Fruit fly (Drosophila melanogaster): Measurements from ENCODE around the gene Ppm1.

Ppm1 gene

DNA sequence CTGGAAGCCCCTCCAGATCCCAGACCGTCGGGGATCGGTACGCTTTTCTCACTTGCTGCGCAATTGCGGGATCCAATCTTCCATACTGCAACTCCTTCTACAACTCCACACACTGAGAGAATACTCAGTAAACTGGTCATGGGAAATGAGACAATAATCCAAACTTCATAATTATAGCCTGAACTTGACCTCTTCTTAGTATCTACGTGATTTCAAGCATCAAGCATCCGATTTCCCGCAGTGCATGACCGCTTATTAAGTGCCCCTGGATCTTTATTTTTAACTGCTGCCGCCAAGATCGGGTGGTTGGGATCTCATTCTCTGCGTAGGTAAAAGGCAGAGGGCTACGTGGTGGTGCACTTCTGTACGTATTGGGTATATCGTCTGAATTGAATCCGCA, 10.2 kb downstream of the Ppm1 start:
- no peak for TF ChIP-seq GATAd (GFP tag; optimal IDR thresholded peaks at IDR 0.05)
- TF ChIP-seq Hr83 (GFP tag; optimal IDR thresholded peaks at IDR 0.05; ENCODE audit: poor library complexity, severe bottlenecking), result no peak

DNA sequence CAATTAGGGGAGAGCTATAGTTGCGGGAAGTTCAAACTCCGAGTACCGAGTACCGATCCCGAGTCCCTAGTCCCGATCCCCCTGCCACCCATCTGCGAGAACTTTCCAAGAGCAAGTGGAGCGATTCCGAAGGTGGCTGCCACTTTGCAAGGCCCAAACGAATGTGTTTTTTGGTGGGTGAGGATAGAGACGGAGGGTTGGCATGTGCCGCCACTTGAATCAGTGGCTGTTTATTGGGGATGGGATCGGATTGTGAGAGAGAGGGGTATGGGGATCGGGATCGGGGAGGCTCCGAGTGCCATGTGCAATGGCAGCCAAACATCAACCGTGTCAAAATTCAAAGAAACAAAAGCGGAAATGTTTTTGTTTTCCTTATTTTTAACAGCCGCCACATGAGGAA, 11.1 kb downstream of the Ppm1 start:
- TF ChIP-seq dsf (GFP tag; optimal IDR thresholded peaks at IDR 0.05; ENCODE audit: borderline replicate concordance), result no peak
- TF ChIP-seq brk (GFP tag; optimal IDR thresholded peaks at IDR 0.05), result no peak
- TF ChIP-seq tai (GFP tag; optimal IDR thresholded peaks at IDR 0.05), result no peak
- no peak for TF ChIP-seq Dfd (GFP tag; optimal IDR thresholded peaks at IDR 0.05)
- TF ChIP-seq HLH106 (tag; optimal IDR thresholded peaks at IDR 0.05), result no peak
- no peak for TF ChIP-seq Dif (GFP tag; optimal IDR thresholded peaks at IDR 0.05; ENCODE audit: partially characterized antibody)
- no peak for TF ChIP-seq OdsH (GFP tag; optimal IDR thresholded peaks at IDR 0.05)
- TF ChIP-seq Sp1 (GFP tag; optimal IDR thresholded peaks at IDR 0.05), result no peak
- no peak for TF ChIP-seq Hnf4 (GFP tag; optimal IDR thresholded peaks at IDR 0.05)
- no peak for TF ChIP-seq lola (GFP tag; optimal IDR thresholded peaks at IDR 0.05)
- TF ChIP-seq Jra (GFP tag; optimal IDR thresholded peaks at IDR 0.05), result no peak
- no peak for TF ChIP-seq N (GFP tag; optimal IDR thresholded peaks at IDR 0.05)
- no peak for TF ChIP-seq fru (GFP tag; optimal IDR thresholded peaks at IDR 0.05)
- no peak for TF ChIP-seq woc (GFP tag; optimal IDR thresholded peaks at IDR 0.05)
- TF ChIP-seq Hr78 (GFP tag; optimal IDR thresholded peaks at IDR 0.05), result no peak
- no peak for TF ChIP-seq Mio (GFP tag; optimal IDR thresholded peaks at IDR 0.05)
- no peak for TF ChIP-seq ey (GFP tag; optimal IDR thresholded peaks at IDR 0.05)
- TF ChIP-seq Rel (GFP tag; optimal IDR thresholded peaks at IDR 0.05), result no peak
- TF ChIP-seq Rel (tag; optimal IDR thresholded peaks at IDR 0.05), result no peak
- no peak for TF ChIP-seq dl (GFP tag; optimal IDR thresholded peaks at IDR 0.05; ENCODE audit: insufficient read depth in 1 of 2, partially characterized antibody in 2 of 2)

DNA sequence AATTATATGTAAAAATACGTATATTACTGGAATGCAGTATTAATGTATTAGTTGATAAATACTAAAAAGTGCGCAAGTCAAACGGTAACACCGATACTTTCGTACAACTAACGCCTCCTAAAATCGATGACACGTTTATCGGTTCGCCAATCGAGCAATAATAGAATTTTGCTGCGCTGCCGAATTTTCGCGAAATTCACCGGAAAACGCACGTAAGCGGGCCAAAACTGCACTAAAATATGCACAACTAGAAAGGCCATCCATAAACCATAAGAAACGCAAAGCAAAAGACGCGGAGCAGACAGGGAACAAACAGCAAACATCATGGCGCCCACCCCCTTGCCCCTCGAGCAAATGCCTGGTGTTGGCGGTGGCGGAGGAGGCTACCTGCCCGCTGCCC, 12.0 kb downstream of the Ppm1 start, which contains the start of gene MED14:
Gene MED14, plus strand, starts transcription at position 145 of the 400 bp plus-strand sequence.
- no peak for TF ChIP-seq usp (GFP tag; optimal IDR thresholded peaks at IDR 0.05)
- no peak for TF ChIP-seq Mio (GFP tag; optimal IDR thresholded peaks at IDR 0.05)
- TF ChIP-seq Dif (GFP tag; optimal IDR thresholded peaks at IDR 0.05; ENCODE audit: partially characterized antibody), result no peak
- TF ChIP-seq Hr78 (GFP tag; optimal IDR thresholded peaks at IDR 0.05), result no peak
- TF ChIP-seq Hr83 (GFP tag; optimal IDR thresholded peaks at IDR 0.05; ENCODE audit: poor library complexity, severe bottlenecking), result no peak
- no peak for TF ChIP-seq CrebA (GFP tag; optimal IDR thresholded peaks at IDR 0.05; ENCODE audit: borderline replicate concordance)
- TF ChIP-seq lola (GFP tag; optimal IDR thresholded peaks at IDR 0.05), result no peak
- TF ChIP-seq psq (GFP tag; optimal IDR thresholded peaks at IDR 0.05), result no peak
- no peak for TF ChIP-seq HLH106 (tag; optimal IDR thresholded peaks at IDR 0.05)
- TF ChIP-seq tai (GFP tag; optimal IDR thresholded peaks at IDR 0.05), result no peak
- TF ChIP-seq brk (GFP tag; optimal IDR thresholded peaks at IDR 0.05), result no peak
- TF ChIP-seq pan (optimal IDR thresholded peaks at IDR 0.05), result no peak
- no peak for TF ChIP-seq sage (GFP tag; optimal IDR thresholded peaks at IDR 0.05)
- TF ChIP-seq OdsH (GFP tag; optimal IDR thresholded peaks at IDR 0.05), result no peak
- no peak for TF ChIP-seq ey (GFP tag; optimal IDR thresholded peaks at IDR 0.05)
- TF ChIP-seq Myc (optimal IDR thresholded peaks at IDR 0.05), result no peak

DNA sequence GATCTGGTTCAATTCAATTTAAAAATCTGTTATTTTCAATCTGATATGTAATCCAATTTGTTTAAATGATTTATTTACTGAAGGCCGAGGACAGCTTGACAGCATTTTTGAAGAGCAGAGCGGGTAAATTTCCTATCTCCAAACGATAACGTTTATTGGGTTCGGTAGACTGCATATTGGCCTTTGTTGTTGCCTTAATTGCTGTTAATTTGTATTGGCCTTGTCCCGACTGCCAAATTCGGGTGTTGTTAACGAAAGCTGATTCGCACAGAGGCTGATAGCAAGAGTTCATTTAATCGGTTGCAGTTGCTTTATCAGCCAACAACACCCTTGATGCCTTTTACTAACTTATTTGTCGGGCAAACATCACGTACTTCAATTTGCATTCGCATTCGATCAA, 20.0 kb downstream of the Ppm1 start:
- TF ChIP-seq ey (GFP tag; optimal IDR thresholded peaks at IDR 0.05) (no peak), Mio (GFP tag; optimal IDR thresholded peaks at IDR 0.05) (no peak), br (GFP tag; optimal IDR thresholded peaks at IDR 0.05) (peak; percentile 9), fru (GFP tag; optimal IDR thresholded peaks at IDR 0.05) (no peak), CG9705 (GFP tag; optimal IDR thresholded peaks at IDR 0.05) (no peak), Sp1 (GFP tag; optimal IDR thresholded peaks at IDR 0.05) (no peak), Rel (GFP tag; optimal IDR thresholded peaks at IDR 0.05) (no peak), Rel (tag; optimal IDR thresholded peaks at IDR 0.05) (peak; percentile 28), h (GFP tag; optimal IDR thresholded peaks at IDR 0.05) (peak; percentile 5), woc (GFP tag; optimal IDR thresholded peaks at IDR 0.05) (no peak), Vsx2 (GFP tag; optimal IDR thresholded peaks at IDR 0.05; ENCODE audit: partially characterized antibody) (no peak), pan (optimal IDR thresholded peaks at IDR 0.05) (no peak), Hr78 (GFP tag; optimal IDR thresholded peaks at IDR 0.05) (no peak), sv (GFP tag; optimal IDR thresholded peaks at IDR 0.05) (no peak)

All from whole organism, wandering third instar larva.